Worm (Caenorhabditis elegans) whole organism, midembryonic: Measurements from ENCODE around the gene C33C12.12.

Experiments
- T22C8.4 ChIP-seq: fragments of 200-800 bp; sonication (Bioruptor generic); IDR thresholded peaks from 2 replicates; pipeline ENCODE4 v1.3.6; 2022; ENCODE audit warnings: missing genetic modification characterization, missing compliant biosample characterization
- cog-1 ChIP-seq: sonication (generic microtip); optimal IDR thresholded peaks from 2 replicates; lab custom pipeline; 2016; ENCODE audit warnings: missing genetic modification characterization, missing compliant biosample characterization
- flt-1 ChIP-seq: fragments of 200-800 bp; sonication (Bioruptor generic); IDR thresholded peaks from 2 replicates; pipeline ENCODE4 v1.3.6; 2022; ENCODE audit warnings: missing genetic modification characterization, missing compliant biosample characterization
- klf-2 ChIP-seq: fragments of 200-800 bp; sonication (Bioruptor generic); conservative IDR thresholded peaks from 2 replicates; pipeline ENCODE4 v1.3.6; 2022; ENCODE audit warnings: missing genetic modification reagents, missing genetic modification characterization, missing compliant biosample characterization
- med-1 ChIP-seq: sonication (generic microtip); optimal IDR thresholded peaks from 2 replicates; lab custom pipeline; 2017; ENCODE audit warnings: missing genetic modification characterization, mild to moderate bottlenecking, missing compliant biosample characterization, antibody characterized with exemption, missing genetic modification reagents; ENCODE audit not compliant: insufficient read depth
- ref-1 ChIP-seq: fragments of 200-800 bp; sonication (Bioruptor generic); conservative IDR thresholded peaks from 2 replicates; pipeline ENCODE4 v1.3.6; 2022; ENCODE audit warnings: missing genetic modification reagents, missing genetic modification characterization, missing compliant biosample characterization
- tab-1 ChIP-seq: fragments of 200-800 bp; sonication (Bioruptor generic); IDR thresholded peaks from 2 replicates; pipeline ENCODE4 v1.3.6; 2022; ENCODE audit warnings: missing genetic modification characterization, missing compliant biosample characterization
- ztf-23 ChIP-seq: fragments of 200-800 bp; sonication (Bioruptor generic); IDR thresholded peaks from 2 replicates; pipeline ENCODE4 v1.3.6; 2022; ENCODE audit warnings: missing genetic modification reagents, missing genetic modification characterization, missing compliant biosample characterization
- ztf-29 ChIP-seq: fragments of 200-800 bp; sonication (Bioruptor generic); IDR thresholded peaks from 2 replicates; pipeline ENCODE4 v1.3.6; 2022; ENCODE audit warnings: missing genetic modification reagents, missing genetic modification characterization, missing compliant biosample characterization

The C33C12.12 gene

DNA sequence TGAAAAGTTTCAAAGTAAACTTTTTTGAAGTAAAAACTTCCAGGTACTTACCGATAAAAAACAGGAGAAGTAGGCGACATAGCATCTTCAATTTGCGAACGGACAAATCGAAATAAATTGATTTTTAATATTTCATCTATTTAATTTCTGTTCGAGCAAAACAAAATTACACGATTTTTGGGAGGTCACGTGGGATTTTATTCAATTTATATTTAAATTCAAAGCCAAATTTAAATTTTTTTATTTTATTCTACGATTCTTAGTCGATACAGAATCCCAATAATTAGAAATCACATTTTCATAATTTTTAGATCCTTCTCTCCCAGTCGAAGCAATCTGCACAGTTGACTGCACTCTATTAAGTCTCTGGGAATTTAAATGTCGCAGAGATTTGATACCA is at the start of gene C33C12.12:
C33C12.12 (minus strand) TSS at position 101 of the 400 bp plus-strand sequence.
- no peak for TF ChIP-seq flt-1 (GFP tag; lab: Robert Waterston, UW)
- TF ChIP-seq ztf-23 (GFP tag; lab: Robert Waterston, UW), result no peak
- TF ChIP-seq tab-1 (GFP tag; lab: Robert Waterston, UW), result no peak
- no peak for TF ChIP-seq cog-1 (tag; lab: Kevin White, UChicago)
- no peak for TF ChIP-seq klf-2 (GFP tag; lab: Robert Waterston, UW)
- TF ChIP-seq ztf-29 (GFP tag; lab: Robert Waterston, UW), result no peak
- TF ChIP-seq ref-1 (GFP tag; lab: Robert Waterston, UW), result no peak
- TF ChIP-seq med-1 (GFP tag; lab: Kevin White, UChicago), result no peak
- TF ChIP-seq T22C8.4 (GFP tag; lab: Robert Waterston, UW), result no peak

- TF ChIP-seq ztf-29 (GFP tag; lab: Robert Waterston, UW) (no peak), med-1 (GFP tag; lab: Kevin White, UChicago) (no peak), klf-2 (GFP tag; lab: Robert Waterston, UW) (no peak), tab-1 (GFP tag; lab: Robert Waterston, UW) (no peak), cog-1 (tag; lab: Kevin White, UChicago) (no peak), flt-1 (GFP tag; lab: Robert Waterston, UW) (no peak), ztf-23 (GFP tag; lab: Robert Waterston, UW) (no peak)
Observed at ce11 chrII:2216940-2217664, 47.1 kb upstream of the C33C12.12 start.

DNA sequence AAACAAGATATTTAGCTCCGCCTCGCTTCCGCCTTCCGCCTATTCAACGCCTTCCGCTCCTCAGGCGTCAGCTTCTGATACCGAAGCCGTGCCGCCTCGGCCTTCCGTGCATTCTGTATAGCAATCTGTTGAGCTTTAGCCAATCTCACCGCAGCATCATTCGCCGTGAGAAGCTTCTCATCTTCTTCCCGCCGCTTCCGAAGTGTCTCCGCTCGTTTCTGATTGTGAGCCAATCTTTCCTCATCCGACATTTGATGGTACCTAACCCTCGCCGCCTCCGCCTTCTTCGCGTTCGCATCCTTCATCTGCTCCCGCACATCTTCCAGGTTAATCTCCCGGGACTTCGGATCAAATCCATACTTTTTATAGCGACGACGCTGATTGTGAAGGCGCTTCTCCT is 45.5 kb upstream of the C33C12.12 start:
- TF ChIP-seq flt-1 (GFP tag; lab: Robert Waterston, UW), result no peak
- no peak for TF ChIP-seq tab-1 (GFP tag; lab: Robert Waterston, UW)
- TF ChIP-seq klf-2 (GFP tag; lab: Robert Waterston, UW), result no peak
- TF ChIP-seq T22C8.4 (GFP tag; lab: Robert Waterston, UW), result no peak
- TF ChIP-seq med-1 (GFP tag; lab: Kevin White, UChicago), result no peak
- no peak for TF ChIP-seq ztf-23 (GFP tag; lab: Robert Waterston, UW)
- no peak for TF ChIP-seq ref-1 (GFP tag; lab: Robert Waterston, UW)
- no peak for TF ChIP-seq cog-1 (tag; lab: Kevin White, UChicago)
- no peak for TF ChIP-seq ztf-29 (GFP tag; lab: Robert Waterston, UW)

DNA sequence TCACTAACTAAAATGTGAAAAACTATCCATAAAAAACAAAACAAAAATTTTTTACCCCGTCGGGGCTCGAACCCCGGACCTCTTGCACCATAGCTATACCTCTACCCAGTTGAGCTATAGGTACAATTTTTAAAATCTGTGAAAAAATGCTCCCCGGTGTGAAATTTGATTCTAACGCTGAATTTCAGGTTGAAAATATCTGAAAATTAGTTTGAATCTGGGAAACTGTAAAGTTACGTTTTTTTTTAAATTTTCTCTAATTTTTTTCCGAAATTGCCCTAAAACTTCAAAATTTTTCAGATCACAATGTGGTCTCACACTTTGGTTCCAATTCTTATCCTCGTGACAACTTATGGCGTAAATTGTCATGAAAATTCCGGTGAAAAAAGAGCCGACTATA is 37.8 kb upstream of the C33C12.12 start, which contains the start of gene Y59C2A.1:
Y59C2A.1 (plus strand) TSS at position 301 of the 400 bp plus-strand sequence.
- no peak for TF ChIP-seq tab-1 (GFP tag; lab: Robert Waterston, UW)

DNA sequence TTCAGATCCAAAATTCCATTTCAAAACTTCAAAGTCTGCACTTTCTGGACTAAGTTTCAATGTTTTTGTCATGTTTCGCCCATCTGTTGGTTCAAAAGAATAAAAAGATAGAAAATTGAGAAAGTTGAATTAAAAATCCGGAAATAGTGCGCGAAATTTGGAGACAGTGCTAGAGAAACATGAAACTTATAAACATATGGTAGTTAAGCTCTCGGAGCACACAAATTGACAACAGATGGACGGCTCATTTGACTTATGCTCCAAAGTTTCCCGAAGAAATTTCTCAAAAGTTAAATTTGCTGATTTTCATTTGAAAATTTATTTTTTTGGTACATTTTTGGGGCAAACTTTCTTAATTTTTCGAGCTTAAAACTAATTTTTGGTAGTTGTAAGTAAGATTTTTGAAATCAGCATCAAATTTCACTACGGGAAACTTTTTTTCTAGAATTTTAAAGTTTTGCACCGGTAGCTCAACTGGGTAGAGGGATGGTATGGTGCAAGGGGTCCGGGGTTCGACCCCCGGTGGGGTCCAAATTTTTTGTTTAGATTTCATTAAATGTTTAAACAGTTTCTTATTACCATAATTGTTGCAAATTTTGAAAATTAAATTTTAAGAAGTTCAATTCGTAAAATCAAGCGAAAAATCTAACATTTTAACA is 36.2 kb upstream of the C33C12.12 start:
- TF ChIP-seq T22C8.4 (GFP tag; lab: Robert Waterston, UW), result no peak

DNA sequence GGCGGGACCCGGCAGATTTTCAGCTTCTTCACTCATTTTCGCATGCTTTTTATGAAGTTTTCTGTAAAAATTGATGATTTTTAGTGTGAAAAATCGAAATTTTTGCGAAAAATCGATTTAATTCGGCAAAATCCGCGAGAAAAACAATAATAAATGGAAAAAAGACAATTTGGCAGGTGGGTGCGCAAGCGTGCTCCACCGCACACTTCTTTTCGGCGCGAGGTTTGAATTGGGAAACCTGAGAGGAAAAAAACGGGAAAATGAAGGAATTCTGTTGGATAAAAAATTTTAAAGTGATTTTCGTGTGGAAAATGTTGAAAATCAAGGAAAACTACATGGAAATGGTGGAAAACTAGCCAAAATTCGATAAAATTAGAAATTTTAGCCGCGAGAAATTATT is 34.1 kb upstream of the C33C12.12 start, which contains the start of gene Y59C2A.2:
Y59C2A.2 (minus strand) TSS at position 61 of the 400 bp plus-strand sequence.
- no peak for TF ChIP-seq ztf-29 (GFP tag; lab: Robert Waterston, UW)
- TF ChIP-seq flt-1 (GFP tag; lab: Robert Waterston, UW), result no peak
- no peak for TF ChIP-seq med-1 (GFP tag; lab: Kevin White, UChicago)
- TF ChIP-seq T22C8.4 (GFP tag; lab: Robert Waterston, UW), result no peak
- TF ChIP-seq ref-1 (GFP tag; lab: Robert Waterston, UW), result no peak
- TF ChIP-seq ztf-23 (GFP tag; lab: Robert Waterston, UW), result no peak
- TF ChIP-seq cog-1 (tag; lab: Kevin White, UChicago), result no peak
- no peak for TF ChIP-seq tab-1 (GFP tag; lab: Robert Waterston, UW)
- no peak for TF ChIP-seq klf-2 (GFP tag; lab: Robert Waterston, UW)

ce11 chrII:2202147-2202546 is 32.2 kb upstream of the C33C12.12 start:
- TF ChIP-seq flt-1 (GFP tag; lab: Robert Waterston, UW) (no peak), cog-1 (tag; lab: Kevin White, UChicago) (no peak), tab-1 (GFP tag; lab: Robert Waterston, UW) (no peak), klf-2 (GFP tag; lab: Robert Waterston, UW) (no peak), ztf-29 (GFP tag; lab: Robert Waterston, UW) (no peak), ref-1 (GFP tag; lab: Robert Waterston, UW) (no peak), ztf-23 (GFP tag; lab: Robert Waterston, UW) (no peak), T22C8.4 (GFP tag; lab: Robert Waterston, UW) (no peak), med-1 (GFP tag; lab: Kevin White, UChicago) (no peak)

ce11 chrII:2197555-2198288 is 27.7 kb upstream of the C33C12.12 start, which contains the start of gene C33C12.1:
C33C12.1 (plus strand) TSS chrII:2198238.
- TF ChIP-seq flt-1 (GFP tag; lab: Robert Waterston, UW) (no peak), cog-1 (tag; lab: Kevin White, UChicago) (no peak), ztf-23 (GFP tag; lab: Robert Waterston, UW) (no peak)

DNA sequence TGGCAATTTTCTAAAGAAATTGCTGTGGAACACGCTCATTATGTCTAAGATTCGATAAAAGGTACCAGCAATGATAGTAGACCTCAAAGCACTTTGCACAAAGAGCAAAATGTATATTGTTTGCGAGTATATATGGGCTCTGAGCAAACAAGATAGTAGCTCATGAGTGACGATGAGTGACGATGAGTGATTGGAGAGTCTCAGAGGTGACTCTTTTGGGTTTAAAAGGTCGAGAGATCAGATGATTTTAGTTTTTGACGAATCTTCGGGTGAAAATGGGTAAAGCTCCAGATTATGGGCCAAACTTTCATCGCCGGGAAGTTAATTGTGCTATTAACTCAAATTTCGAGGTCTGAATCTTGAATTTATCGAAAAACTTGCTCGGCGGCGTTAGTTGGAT is 26.8 kb upstream of the C33C12.12 start:
- TF ChIP-seq klf-2 (GFP tag; lab: Robert Waterston, UW) (no peak), T22C8.4 (GFP tag; lab: Robert Waterston, UW) (no peak), med-1 (GFP tag; lab: Kevin White, UChicago) (no peak), flt-1 (GFP tag; lab: Robert Waterston, UW) (no peak), ref-1 (GFP tag; lab: Robert Waterston, UW) (no peak), cog-1 (tag; lab: Kevin White, UChicago) (no peak), ztf-29 (GFP tag; lab: Robert Waterston, UW) (no peak), tab-1 (GFP tag; lab: Robert Waterston, UW) (no peak), ztf-23 (GFP tag; lab: Robert Waterston, UW) (no peak)
